Fruit fly (Drosophila melanogaster) whole organism, wandering third instar larva: ENCODE data around the gene CG14297.

ENCODE experiments used
- Abd-B ChIP-seq: fragments of >200 bp; optimal IDR thresholded peaks from 2 replicates; lab custom pipeline; 2017; ENCODE audit warnings: missing biosample characterization, missing genetic modification characterization
- Hr83 ChIP-seq: fragments of 200-300 bp; sonication (Bioruptor generic); optimal IDR thresholded peaks from 2 replicates; lab custom pipeline; 2016; ENCODE audit warnings: missing biosample characterization, mild to moderate bottlenecking, missing genetic modification characterization, moderate library complexity; ENCODE audit not compliant: poor library complexity, severe bottlenecking
- OdsH ChIP-seq: fragments of 200-800 bp; sonication (Bioruptor generic); optimal IDR thresholded peaks from 2 replicates; lab custom pipeline; 2016; ENCODE audit warnings: missing biosample characterization, mild to moderate bottlenecking, missing genetic modification characterization
- Sp1 ChIP-seq: fragments of 200-800 bp; sonication (Bioruptor generic); optimal IDR thresholded peaks from 3 replicates; lab custom pipeline; 2019; ENCODE audit warnings: missing biosample characterization, mild to moderate bottlenecking, missing genetic modification characterization, moderate library complexity
- br ChIP-seq: fragments of 200-800 bp; sonication (Bioruptor generic); optimal IDR thresholded peaks from 2 replicates; lab custom pipeline; 2016; ENCODE audit warnings: missing biosample characterization, missing genetic modification characterization
- brk ChIP-seq: fragments of 200-800 bp; sonication (Bioruptor generic); optimal IDR thresholded peaks from 2 replicates; lab custom pipeline; 2016; ENCODE audit warnings: missing biosample characterization, mild to moderate bottlenecking, missing genetic modification characterization
- foxo ChIP-seq, 2 experiments: fragments of 200-800 bp; sonication (Bioruptor generic); optimal IDR thresholded peaks; 2 replicates in 1 of 2; 3 replicates in 1 of 2; lab custom pipeline; 2016 to 2017; ENCODE audit warnings: missing biosample characterization in 2 of 2, missing genetic modification characterization in 2 of 2
- psq ChIP-seq: fragments of 200-800 bp; sonication (Bioruptor generic); optimal IDR thresholded peaks from 3 replicates; lab custom pipeline; 2017; ENCODE audit warnings: missing biosample characterization, mild to moderate bottlenecking, missing genetic modification characterization, moderate library complexity

dm6 chr3R:18899123-18899522, 1.2 kb downstream of the CG14297 start, which contains the start of gene Rh2:
- TF ChIP-seq brk (GFP tag; lab: Kevin White, UChicago) (no peak), OdsH (GFP tag; lab: Kevin White, UChicago) (no peak), Abd-B (GFP tag; lab: Kevin White, UChicago) (no peak), foxo (GFP tag; optimal IDR thresholded peaks at IDR 0.05; lab: Kevin White, UChicago) (no peak), Sp1 (GFP tag; lab: Kevin White, UChicago) (no peak), br (no peak), psq (GFP tag; lab: Kevin White, UChicago) (no peak), Hr83 (GFP tag; lab: Kevin White, UChicago) (no peak)
